Fruit fly (Drosophila melanogaster): ENCODE measurements around the gene CG5916.

CG5916 gene

dm6 chr3R:16146632-16147453, at the start of gene CG5916, which contains the start of gene Mic26-27 (continued):
- TF ChIP-seq CG8388 (GFP tag; optimal IDR thresholded peaks at IDR 0.05): peak; percentile 38
- TF ChIP-seq CG14860 (GFP tag; IDR thresholded peaks at IDR 0.05; ENCODE audit: partially characterized antibody): peak; percentile 100
- peak; percentile 96 for TF ChIP-seq tna (GFP tag; IDR thresholded peaks at IDR 0.05; ENCODE audit: partially characterized antibody)
- peak; percentile 81 for TF ChIP-seq CG9797 (GFP tag; optimal IDR thresholded peaks at IDR 0.05)
- peak; percentile 95 for TF ChIP-seq Hsf (GFP tag; optimal IDR thresholded peaks at IDR 0.05)
- TF ChIP-seq Chrac-16 (GFP tag; optimal IDR thresholded peaks at IDR 0.05): peak; percentile 58
- no peak for TF ChIP-seq CG8281 (tag; optimal IDR thresholded peaks at IDR 0.05)
- peak; percentile 78 for TF ChIP-seq CG4424 (GFP tag; optimal IDR thresholded peaks at IDR 0.05)
- peak; percentile 100 for TF ChIP-seq CG2129 (GFP tag; IDR thresholded peaks at IDR 0.05; ENCODE audit: partially characterized antibody)
- no peak for TF ChIP-seq CG2678 (tag; optimal IDR thresholded peaks at IDR 0.05)
- peak; percentile 86 for TF ChIP-seq HLH3B (GFP tag; IDR thresholded peaks at IDR 0.05)
- TF ChIP-seq CG17568 (GFP tag; optimal IDR thresholded peaks at IDR 0.05): no peak
- TF ChIP-seq ara (GFP tag; IDR thresholded peaks at IDR 0.05): peak; percentile 87
- no peak for TF ChIP-seq C15 (GFP tag; IDR thresholded peaks at IDR 0.05)
- TF ChIP-seq CG10431 (GFP tag; optimal IDR thresholded peaks at IDR 0.05): no peak
- TF ChIP-seq CG13894 (tag; optimal IDR thresholded peaks at IDR 0.05): no peak
- TF ChIP-seq CG4360 (GFP tag; IDR thresholded peaks at IDR 0.05): no peak
- TF ChIP-seq sisA (GFP tag; IDR thresholded peaks at IDR 0.05): peak; percentile 95
- TF ChIP-seq CG13123 (GFP tag; optimal IDR thresholded peaks at IDR 0.05): peak; percentile 47
- no peak; the same call in 1 of the 2 replicates for TF ChIP-seq seq (GFP tag; IDR thresholded peaks at IDR 0.05)
- peak; percentile 91 for TF ChIP-seq ci (GFP tag; IDR thresholded peaks at IDR 0.05)
- peak; percentile 80 for TF ChIP-seq CG31365 (tag; optimal IDR thresholded peaks at IDR 0.05)
- no peak for TF ChIP-seq CG11723 (GFP tag; optimal IDR thresholded peaks at IDR 0.05)
- TF ChIP-seq Antp (GFP tag; optimal IDR thresholded peaks at IDR 0.05): peak; percentile 79
- TF ChIP-seq mam (GFP tag; optimal IDR thresholded peaks at IDR 0.05): peak; percentile 78
- peak; percentile 49; the same call in 1 of the 2 replicates for TF ChIP-seq peb (GFP tag; IDR thresholded peaks at IDR 0.05)
- peak; percentile 70 for TF ChIP-seq gro (GFP tag; optimal IDR thresholded peaks at IDR 0.05)
- peak; percentile 80 for TF ChIP-seq CG30020 (tag; optimal IDR thresholded peaks at IDR 0.05)
- TF ChIP-seq unpg (GFP tag; optimal IDR thresholded peaks at IDR 0.05): peak; percentile 60
- TF ChIP-seq bsh (GFP tag; optimal IDR thresholded peaks at IDR 0.05): peak in 1 of 2 experiments; percentile 65
- TF ChIP-seq CG2889 (GFP tag; IDR thresholded peaks at IDR 0.05): peak; percentile 75; the same call in 1 of the 3 replicates
- TF ChIP-seq dan (GFP tag; IDR thresholded peaks at IDR 0.05): peak; percentile 62; the same call in 1 of the 2 replicates
- peak; percentile 75 to 91 for TF ChIP-seq crp (GFP tag; optimal IDR thresholded peaks at IDR 0.05)
- no peak for TF ChIP-seq Hr78 (GFP tag; optimal IDR thresholded peaks at IDR 0.05)
- no peak for TF ChIP-seq sim (GFP tag; IDR thresholded peaks at IDR 0.05)
- peak; percentile 71 for TF ChIP-seq pb (GFP tag; optimal IDR thresholded peaks at IDR 0.05)
- TF ChIP-seq chinmo (GFP tag; IDR thresholded peaks at IDR 0.05; ENCODE audit: partially characterized antibody): peak; percentile 94; the same call in 2 of the 4 replicates
- TF ChIP-seq BtbVII (GFP tag; optimal IDR thresholded peaks at IDR 0.05): no peak
- 0 out of 2 replicates have a peak, but pooled peaks have one; percentile 20 for TF ChIP-seq ap (GFP tag; IDR thresholded peaks at IDR 0.05)
- peak; percentile 81 for TF ChIP-seq Atf3 (GFP tag; optimal IDR thresholded peaks at IDR 0.05)
- peak; percentile 90 for TF ChIP-seq fu2 (GFP tag; optimal IDR thresholded peaks at IDR 0.05)
- peak; percentile 41; the same call in 1 of the 2 replicates for TF ChIP-seq wdn (GFP tag; IDR thresholded peaks at IDR 0.05)
- TF ChIP-seq CG18476 (GFP tag; optimal IDR thresholded peaks at IDR 0.05): peak; percentile 58
- peak; percentile 100 for TF ChIP-seq sna (GFP tag; IDR thresholded peaks at IDR 0.05; ENCODE audit: partially characterized antibody)
- peak; percentile 11 for TF ChIP-seq D (optimal IDR thresholded peaks at IDR 0.05)
- TF ChIP-seq D (GFP tag; optimal IDR thresholded peaks at IDR 0.05): peak; percentile 23
- peak; percentile 64 for TF ChIP-seq Atf-2 (GFP tag; optimal IDR thresholded peaks at IDR 0.05)
- TF ChIP-seq ato (GFP tag; IDR thresholded peaks at IDR 0.05; ENCODE audit: partially characterized antibody): peak; percentile 95
